Fruit fly (Drosophila melanogaster) whole organism, wandering third instar larva: ENCODE measurements around the gene Cda5.

Experiments used
- Jra ChIP-seq: sonication (Bioruptor generic); optimal IDR thresholded peaks from 2 replicates; lab custom pipeline; 2016; ENCODE audit warnings: missing biosample characterization, missing genetic modification characterization
- Myc ChIP-seq: fragments of >200 bp; optimal IDR thresholded peaks from 2 replicates; lab custom pipeline; 2017
- N ChIP-seq: fragments of >200 bp; optimal IDR thresholded peaks from 2 replicates; lab custom pipeline; 2018; ENCODE audit warnings: missing biosample characterization, missing external identifiers, missing genetic modification characterization
- ey ChIP-seq: fragments of 200-800 bp; sonication (Bioruptor generic); optimal IDR thresholded peaks from 2 replicates; lab custom pipeline; 2016; ENCODE audit warnings: missing biosample characterization, missing genetic modification characterization
- jim ChIP-seq: fragments of 175-275, 200-325 bp; sonication (Bioruptor generic); optimal IDR thresholded peaks from 2 replicates; lab custom pipeline; 2016; ENCODE audit warnings: missing biosample characterization, mild to moderate bottlenecking, missing genetic modification characterization
- lola ChIP-seq: fragments of >200 bp; optimal IDR thresholded peaks from 2 replicates; lab custom pipeline; 2017; ENCODE audit warnings: missing biosample characterization, missing genetic modification characterization

DNA sequence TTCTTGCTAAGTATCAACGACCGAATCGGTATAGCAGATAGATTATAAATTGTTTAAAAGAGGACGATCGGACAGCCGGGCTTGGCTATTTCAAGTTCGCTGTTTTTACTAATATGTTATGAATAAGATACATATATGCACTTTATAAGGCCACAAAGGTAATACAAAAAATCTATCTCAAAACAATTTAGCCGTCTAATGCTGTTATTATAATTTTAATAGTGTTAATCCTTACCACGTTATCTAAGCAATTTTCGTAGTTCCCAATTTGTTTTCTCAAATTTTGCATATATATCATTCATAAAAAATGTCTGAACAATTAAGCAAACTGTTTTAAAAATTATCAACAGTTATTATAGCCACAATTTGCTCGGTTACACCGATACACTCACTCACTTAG is 8.3 kb downstream of the Cda5 start:
- no peak for TF ChIP-seq Jra
- TF ChIP-seq jim (GFP tag; lab: Kevin White, UChicago), result no peak
- TF ChIP-seq lola (GFP tag; lab: Kevin White, UChicago), result no peak
- no peak for TF ChIP-seq Myc (lab: Kevin White, UChicago)
- TF ChIP-seq ey (GFP tag; lab: Kevin White, UChicago), result no peak
- TF ChIP-seq N (GFP tag; lab: Kevin White, UChicago), result no peak
